Worm (Caenorhabditis elegans) whole organism, early embryonic: ENCODE results near the gene gst-40.
A peak's percentile ranks its signal among the peaks of the same experiment; 100 is the strongest.

Experiments used
- F13C5.2 ChIP-seq: sonication (generic microtip); optimal IDR thresholded peaks from 2 replicates; lab custom pipeline; 2017; ENCODE audit warnings: mild to moderate bottlenecking, missing genetic modification characterization, inconsistent platforms, missing compliant biosample characterization
- ama-1 ChIP-seq: fragments of 150-350 bp; optimal IDR thresholded peaks from 2 replicates; lab custom pipeline; 2014
- ceh-13 ChIP-seq: fragments of 200-800 bp; sonication (Bioruptor generic); optimal IDR thresholded peaks from 2 replicates; lab custom pipeline; 2018; ENCODE audit warnings: mild to moderate bottlenecking, missing genetic modification characterization, missing compliant biosample characterization
- ets-7 ChIP-seq: sonication (generic microtip); optimal IDR thresholded peaks from 2 replicates; lab custom pipeline; 2016; ENCODE audit warnings: missing genotype, missing genetic modification characterization, missing compliant biosample characterization
- hmbx-1 ChIP-seq: sonication (generic microtip); optimal IDR thresholded peaks from 2 replicates; lab custom pipeline; 2016; ENCODE audit warnings: mild to moderate bottlenecking, missing genetic modification characterization, missing compliant biosample characterization
- hmg-4 ChIP-seq: fragments of 200-800 bp; sonication (Bioruptor generic); optimal IDR thresholded peaks from 2 replicates; lab custom pipeline; 2018; ENCODE audit warnings: mild to moderate bottlenecking, missing genetic modification characterization, missing compliant biosample characterization
- hnd-1 ChIP-seq: sonication (generic microtip); optimal IDR thresholded peaks from 2 replicates; lab custom pipeline; 2016; ENCODE audit warnings: missing genetic modification characterization, missing compliant biosample characterization
- pes-1 ChIP-seq: fragments of 200-800 bp; sonication (Bioruptor generic); IDR thresholded peaks from 2 replicates; pipeline ENCODE4 v1.3.6; 2022; ENCODE audit warnings: missing genetic modification reagents, missing genetic modification characterization, missing compliant biosample characterization
- tbx-11 ChIP-seq: fragments of 200-800 bp; sonication (Bioruptor generic); IDR thresholded peaks from 2 replicates; pipeline ENCODE4 v1.3.6; 2022; ENCODE audit warnings: missing genetic modification characterization, missing compliant biosample characterization
- tbx-37 ChIP-seq: fragments of 200-800 bp; sonication (Bioruptor generic); conservative IDR thresholded peaks from 2 replicates; pipeline ENCODE4 v1.3.6; 2022; ENCODE audit warnings: missing genetic modification reagents, missing genetic modification characterization, missing compliant biosample characterization
- tra-4 ChIP-seq: sonication (generic microtip); optimal IDR thresholded peaks from 2 replicates; lab custom pipeline; 2017; ENCODE audit warnings: missing genetic modification characterization, missing compliant biosample characterization

The gst-40 gene

DNA sequence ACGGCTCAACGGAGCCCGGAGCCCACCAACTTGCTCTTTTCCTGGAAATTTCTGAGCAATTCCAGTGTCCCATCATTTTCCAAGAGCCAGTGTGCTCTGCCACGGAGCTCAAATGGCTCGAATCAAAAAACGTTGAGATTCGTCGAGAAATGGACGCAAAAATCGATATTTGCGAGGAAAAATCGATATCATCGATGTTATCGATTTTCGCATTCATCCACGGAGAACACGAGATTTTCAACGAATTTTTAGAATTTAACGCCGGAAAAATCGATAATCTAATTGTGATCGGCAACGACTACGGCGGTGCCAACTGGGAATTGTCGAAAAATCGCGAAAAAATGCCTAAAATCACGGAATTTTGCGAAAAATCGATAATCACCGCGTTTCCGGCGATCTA is 45.4 kb downstream of the gst-40 start:
- no peak for TF ChIP-seq tbx-37 (GFP tag; lab: Robert Waterston, UW)
- no peak for TF ChIP-seq ets-7
- TF ChIP-seq F13C5.2 (tag; lab: Kevin White, UChicago) = no peak
- TF ChIP-seq hnd-1 (tag; lab: Kevin White, UChicago) = no peak
- no peak for TF ChIP-seq tbx-11
- TF ChIP-seq pes-1 (GFP tag; lab: Robert Waterston, UW) = 0 out of 2 replicates have a peak, but pooled peaks have one; percentile 6

DNA sequence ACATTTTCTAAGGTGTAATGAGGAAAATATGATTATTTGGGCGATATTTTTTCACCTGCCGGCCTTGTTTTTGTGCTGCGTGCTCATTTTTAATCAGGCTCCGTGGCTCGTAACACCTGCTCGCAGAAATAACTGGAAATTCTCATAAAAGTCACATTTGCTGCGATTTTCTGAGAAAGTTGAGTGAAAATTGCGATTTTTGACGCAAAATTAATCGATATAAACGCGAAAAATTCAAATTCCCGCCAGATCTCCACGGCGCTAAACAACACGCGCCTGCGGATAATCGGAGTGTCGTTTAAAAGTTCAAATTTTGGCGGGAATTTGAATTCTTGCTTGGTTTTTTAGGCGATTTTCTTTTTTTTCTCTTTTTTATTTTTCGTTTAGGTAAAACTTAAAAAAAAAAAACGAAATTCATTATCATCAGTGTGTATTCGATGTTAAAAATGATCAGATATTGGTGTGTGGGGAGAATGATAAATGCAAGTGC is 46.8 kb downstream of the gst-40 start, which contains the start of gene Y55F3BL.6:
Gene Y55F3BL.6, minus strand, starts transcription at position 51 of the 490 bp plus-strand sequence.
- no peak for TF ChIP-seq hmg-4 (GFP tag; lab: Kevin White, UChicago)
- TF ChIP-seq F13C5.2 (tag; lab: Kevin White, UChicago) = no peak
- no peak for TF ChIP-seq ama-1 (lab: Kevin White, UChicago)
- no peak for TF ChIP-seq tbx-37 (GFP tag; lab: Robert Waterston, UW)
- TF ChIP-seq tra-4 = no peak
- no peak for TF ChIP-seq ets-7
- TF ChIP-seq ceh-13 (GFP tag; lab: Kevin White, UChicago) = no peak
- TF ChIP-seq hnd-1 (tag; lab: Kevin White, UChicago) = no peak
- TF ChIP-seq hmbx-1 (tag; lab: Kevin White, UChicago) = no peak
